Fruit fly (Drosophila melanogaster) whole organism, embryonic: Measurements from ENCODE around the gene CG7298.

Experiments used
- Asciz ChIP-seq: fragments of 200-800 bp; sonication (Bioruptor generic); optimal IDR thresholded peaks from 2 replicates; lab custom pipeline; 2017; ENCODE audit warnings: missing biosample characterization, mild to moderate bottlenecking, missing genetic modification characterization, missing genetic modification reagents
- Atf-2 ChIP-seq: fragments of 200-800 bp; sonication (Bioruptor generic); optimal IDR thresholded peaks from 2 replicates; lab custom pipeline; 2016; ENCODE audit warnings: missing biosample characterization, missing genetic modification characterization
- Bgb ChIP-seq: fragments of 200-800 bp; sonication (Bioruptor generic); IDR thresholded peaks from 2 replicates; pipeline ENCODE4 v1.3.6; 2022; ENCODE audit warnings: missing biosample characterization, missing genetic modification characterization; ENCODE audit not compliant: partially characterized antibody
- Bteb2 ChIP-seq: fragments of 200-800 bp; sonication (Bioruptor generic); optimal IDR thresholded peaks from 2 replicates; lab custom pipeline; 2016; ENCODE audit warnings: missing biosample characterization, missing genetic modification characterization
- CG10147 ChIP-seq: fragments of 200-800 bp; sonication (Bioruptor generic); optimal IDR thresholded peaks from 2 replicates; lab custom pipeline; 2019; ENCODE audit warnings: missing biosample characterization, mild to moderate bottlenecking, missing genetic modification characterization, moderate library complexity
- CG11093 ChIP-seq: fragments of 200-800 bp; sonication (Bioruptor generic); IDR thresholded peaks from 3 replicates; pipeline ENCODE4 v1.3.6; 2022; ENCODE audit warnings: missing biosample characterization, missing genetic modification characterization
- CG11398 ChIP-seq: fragments of 200-800 bp; sonication (Bioruptor generic); optimal IDR thresholded peaks from 2 replicates; lab custom pipeline; 2016; ENCODE audit warnings: missing biosample characterization, missing genetic modification characterization
- CG12299 ChIP-seq: fragments of 200-800 bp; sonication (Bioruptor generic); optimal IDR thresholded peaks from 2 replicates; lab custom pipeline; 2018; ENCODE audit warnings: missing biosample characterization, mild to moderate bottlenecking, missing genetic modification characterization
- CG12391 ChIP-seq: fragments of 200-800 bp; sonication (Bioruptor generic); optimal IDR thresholded peaks from 3 replicates; lab custom pipeline; 2018; ENCODE audit warnings: missing biosample characterization, mild to moderate bottlenecking, missing genetic modification characterization, moderate library complexity
- CG17912 ChIP-seq: fragments of 200-800 bp; sonication (Bioruptor generic); optimal IDR thresholded peaks from 2 replicates; lab custom pipeline; 2018; ENCODE audit warnings: missing biosample characterization, mild to moderate bottlenecking, missing genetic modification characterization
- CG3281 ChIP-seq: fragments of 200-800 bp; sonication (Bioruptor generic); optimal IDR thresholded peaks from 3 replicates; lab custom pipeline; 2017; ENCODE audit warnings: missing biosample characterization, mild to moderate bottlenecking, missing genetic modification characterization
- CG4820 ChIP-seq: fragments of 200-800 bp; sonication (Bioruptor generic); optimal IDR thresholded peaks from 3 replicates; lab custom pipeline; 2016; ENCODE audit warnings: missing biosample characterization, missing genetic modification characterization
- CG5953 ChIP-seq: fragments of 200-800 bp; sonication (Bioruptor generic); IDR thresholded peaks from 2 replicates; pipeline ENCODE4 v1.3.6; 2022; ENCODE audit warnings: missing biosample characterization, missing genetic modification characterization
- CG6854 ChIP-seq: fragments of 200-800 bp; sonication (Bioruptor generic); optimal IDR thresholded peaks from 3 replicates; lab custom pipeline; 2017; ENCODE audit warnings: missing biosample characterization, mild to moderate bottlenecking, missing genetic modification characterization
- CG7987 ChIP-seq: fragments of 200-800 bp; sonication (Bioruptor generic); optimal IDR thresholded peaks from 2 replicates; lab custom pipeline; 2018; ENCODE audit warnings: missing biosample characterization, mild to moderate bottlenecking, missing genetic modification characterization, moderate library complexity
- CG8281 ChIP-seq: fragments of 200-800 bp; sonication (Bioruptor generic); optimal IDR thresholded peaks from 2 replicates; lab custom pipeline; 2018; ENCODE audit warnings: missing biosample characterization, mild to moderate bottlenecking, missing genetic modification characterization, moderate library complexity
- CG8478 ChIP-seq: fragments of >200 bp; optimal IDR thresholded peaks from 2 replicates; lab custom pipeline; 2018
- CG8924 ChIP-seq: fragments of 200-800 bp; optimal IDR thresholded peaks from 3 replicates; lab custom pipeline; 2019; ENCODE audit warnings: missing biosample characterization, mild to moderate bottlenecking, missing genetic modification characterization, moderate library complexity
- D ChIP-seq, 2 experiments: fragments of 200-800 bp in 1 of 2; fragments of >200 bp in 1 of 2; sonication (Bioruptor generic) in 1 of 2; optimal IDR thresholded peaks; 2 replicates in 1 of 2; 3 replicates in 1 of 2; lab custom pipeline; 2017; ENCODE audit warnings: mild to moderate bottlenecking in 1 of 2, missing biosample characterization in 1 of 2, missing genetic modification characterization in 1 of 2, missing genetic modification reagents in 1 of 2
- Dfd ChIP-seq, 2 experiments: fragments of >200 bp; optimal IDR thresholded peaks; 2 replicates each; lab custom pipeline; 2017; ENCODE audit warnings: missing biosample characterization in 2 of 2, missing genetic modification characterization in 2 of 2
- Hand ChIP-seq: fragments of 200-800 bp; sonication (Bioruptor generic); optimal IDR thresholded peaks from 2 replicates; lab custom pipeline; 2017; ENCODE audit warnings: mild to moderate bottlenecking, missing biosample characterization, missing genetic modification reagents, missing genetic modification characterization
- HmgD ChIP-seq: fragments of 200-800 bp; sonication (Bioruptor generic); optimal IDR thresholded peaks from 3 replicates; lab custom pipeline; 2016; ENCODE audit warnings: missing biosample characterization, missing genetic modification characterization
- Hr39 ChIP-seq: fragments of >200 bp; optimal IDR thresholded peaks from 2 replicates; lab custom pipeline; 2017
- Mes4 ChIP-seq: fragments of 200-800 bp; sonication (Bioruptor generic); optimal IDR thresholded peaks from 2 replicates; lab custom pipeline; 2016; ENCODE audit warnings: missing biosample characterization, missing genetic modification characterization
- bigmax ChIP-seq: fragments of 200-800 bp; sonication (Bioruptor generic); optimal IDR thresholded peaks from 2 replicates; lab custom pipeline; 2018; ENCODE audit warnings: missing biosample characterization, mild to moderate bottlenecking, missing genetic modification characterization
- gem ChIP-seq: fragments of 200-800 bp; sonication (Bioruptor generic); optimal IDR thresholded peaks from 2 replicates; lab custom pipeline; 2019; ENCODE audit warnings: missing biosample characterization, mild to moderate bottlenecking, missing genetic modification characterization, moderate library complexity
- her ChIP-seq: fragments of 200-800 bp; sonication (Bioruptor generic); optimal IDR thresholded peaks from 2 replicates; lab custom pipeline; 2016; ENCODE audit warnings: missing biosample characterization, missing genetic modification characterization
- inv ChIP-seq: fragments of 200-800 bp; sonication (Bioruptor generic); IDR thresholded peaks from 2 replicates; pipeline ENCODE4 v1.3.6; 2022; ENCODE audit warnings: missing biosample characterization, missing genetic modification characterization; ENCODE audit not compliant: partially characterized antibody
- jigr1 ChIP-seq: fragments of 200-800 bp; sonication (Bioruptor generic); IDR thresholded peaks from 3 replicates; pipeline ENCODE4 v1.3.6; 2022; ENCODE audit warnings: missing biosample characterization, missing genetic modification characterization
- lab ChIP-seq: fragments of 200-800 bp; sonication (Bioruptor generic); optimal IDR thresholded peaks from 3 replicates; lab custom pipeline; 2017; ENCODE audit warnings: missing biosample characterization, missing genetic modification characterization, mild to moderate bottlenecking, moderate library complexity, missing genetic modification reagents
- luna ChIP-seq: fragments of 200-800 bp; sonication (Bioruptor generic); optimal IDR thresholded peaks from 2 replicates; lab custom pipeline; 2016; ENCODE audit warnings: missing biosample characterization, missing genetic modification characterization
- nerfin-1 ChIP-seq: fragments of 200-800 bp; sonication (Bioruptor generic); optimal IDR thresholded peaks from 3 replicates; lab custom pipeline; 2019; ENCODE audit warnings: missing biosample characterization, mild to moderate bottlenecking, missing genetic modification characterization, moderate library complexity
- phol ChIP-seq: fragments of 200-800 bp; sonication (Bioruptor generic); optimal IDR thresholded peaks from 3 replicates; lab custom pipeline; 2018; ENCODE audit warnings: missing biosample characterization, mild to moderate bottlenecking, missing genetic modification characterization, moderate library complexity
- pzg ChIP-seq: fragments of 200-800 bp; sonication (Bioruptor generic); optimal IDR thresholded peaks from 3 replicates; lab custom pipeline; 2018; ENCODE audit warnings: missing biosample characterization, mild to moderate bottlenecking, missing genetic modification characterization, moderate library complexity
- sens ChIP-seq: fragments of 200-800 bp; sonication (Bioruptor generic); peaks from one replicate; lab custom pipeline; 2016; ENCODE audit warnings: missing biosample characterization, missing genetic modification characterization
- sr ChIP-seq: fragments of 200-800 bp; sonication (Bioruptor generic); IDR thresholded peaks from 3 replicates; pipeline ENCODE4 v1.3.6; 2022; ENCODE audit warnings: missing biosample characterization, missing genetic modification characterization
- ttk ChIP-seq: fragments of 200-800 bp; sonication (Bioruptor generic); IDR thresholded peaks from 2 replicates; pipeline ENCODE4 v2.1.2; 2022; ENCODE audit warnings: missing biosample characterization, missing genetic modification characterization

CG7298 gene

dm6 chr3L:20241163-20241970 lies 37.9 kb upstream of the CG7298 start, which contains the start of the genes CG6951 and CG17233 (continued):
- TF ChIP-seq luna (GFP tag; lab: Kevin White, UChicago), result no peak
- no peak for TF ChIP-seq CG7987 (GFP tag; lab: Kevin White, UChicago)
- no peak for TF ChIP-seq CG10147 (GFP tag; lab: Kevin White, UChicago)
- peak; percentile 42 for TF ChIP-seq CG8924
- no peak for TF ChIP-seq nerfin-1 (tag; lab: Kevin White, UChicago)
- no peak for TF ChIP-seq CG4820 (GFP tag; lab: Kevin White, UChicago)
- no peak for TF ChIP-seq CG6854
- TF ChIP-seq phol, result peak; percentile 96
- TF ChIP-seq bigmax (GFP tag; lab: Kevin White, UChicago), result no peak
- no peak for TF ChIP-seq lab (GFP tag; lab: Kevin White, UChicago)
- TF ChIP-seq pzg (GFP tag; lab: Kevin White, UChicago), result peak; percentile 32
- peak; percentile 32; the same call in 1 of the 2 replicates for TF ChIP-seq inv
- TF ChIP-seq Hr39 (lab: Kevin White, UChicago), result no peak
- TF ChIP-seq ttk (GFP tag; lab: Robert Waterston, UW), result no peak
- TF ChIP-seq jigr1 (GFP tag; lab: Robert Waterston, UW), result no peak
- no peak for TF ChIP-seq CG17912 (GFP tag; lab: Kevin White, UChicago)
- peak; percentile 11 for TF ChIP-seq HmgD (GFP tag; lab: Kevin White, UChicago)
- TF ChIP-seq CG5953 (GFP tag; lab: Robert Waterston, UW), result no peak
- no peak for TF ChIP-seq Atf-2
- TF ChIP-seq Bgb (GFP tag; lab: Robert Waterston, UW), result 0 out of 2 replicates have a peak, but pooled peaks have one; percentile 23

DNA sequence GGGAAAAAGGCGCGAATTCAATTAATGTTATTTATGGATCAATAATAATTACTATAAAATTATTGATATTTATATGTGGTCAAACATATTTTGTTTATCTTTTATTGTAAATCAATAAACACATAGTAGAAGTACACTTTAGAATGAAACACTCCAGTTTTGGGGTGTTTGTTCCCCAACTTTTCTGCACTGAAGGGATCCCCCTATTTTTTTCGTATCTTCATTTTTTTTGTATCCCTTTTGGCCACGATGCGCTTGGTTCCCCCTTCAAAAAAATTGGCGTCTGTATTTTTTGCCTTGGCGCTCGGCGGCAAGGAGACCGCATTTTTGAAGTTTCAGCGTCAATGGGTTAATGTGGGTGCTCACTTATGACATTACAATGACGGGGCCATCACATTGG lies 37.3 kb upstream of the CG7298 start, which contains the start of gene Clc:
Gene Clc, plus strand, starts transcription at position 301 of the 400 bp plus-strand sequence.
- peak; percentile 10 for TF ChIP-seq sens
- TF ChIP-seq CG8281 (tag; lab: Kevin White, UChicago), result no peak
- no peak for TF ChIP-seq Mes4 (GFP tag; lab: Kevin White, UChicago)
- no peak for TF ChIP-seq sr (GFP tag; lab: Robert Waterston, UW)
- TF ChIP-seq, all 482 proteins: peak for 1

- TF ChIP-seq Asciz (GFP tag; lab: Kevin White, UChicago) (no peak), CG8478 (lab: Kevin White, UChicago) (peak; percentile 78), her (GFP tag; lab: Kevin White, UChicago) (no peak), Dfd (GFP tag; optimal IDR thresholded peaks at IDR 0.05; lab: Kevin White, UChicago) (peak in 1 of 2 experiments; percentile 84)
Measured at dm6 chr3L:20237167-20237566, 33.7 kb upstream of the CG7298 start.

dm6 chr3L:20231369-20231768 lies 27.9 kb upstream of the CG7298 start, which contains the start of gene CG13813:
TSS of gene CG13813 (plus strand) at chr3L:20231669.
- TF ChIP-seq Bteb2 (GFP tag; lab: Kevin White, UChicago) (no peak), CG12391 (no peak), CG4820 (GFP tag; lab: Kevin White, UChicago) (no peak), Hand (GFP tag; lab: Kevin White, UChicago) (no peak), D (optimal IDR thresholded peaks at IDR 0.05; lab: Kevin White, UChicago) (no peak), D (GFP tag; optimal IDR thresholded peaks at IDR 0.05; lab: Kevin White, UChicago) (no peak), CG11398 (no peak), CG11093 (GFP tag; lab: Robert Waterston, UW) (no peak), CG3281 (no peak), CG12299 (no peak), gem (tag; lab: Kevin White, UChicago) (no peak)
- TF ChIP-seq, all 482 proteins: peak for 0
